Worm (Caenorhabditis elegans) whole organism, late embryonic: ENCODE measurements around the gene C15F1.8.

Source experiments
- ama-1 ChIP-seq: fragments of 150-350 bp; optimal IDR thresholded peaks from 2 replicates; lab custom pipeline; 2014
- ceh-18 ChIP-seq: sonication (generic microtip); optimal IDR thresholded peaks from 2 replicates; lab custom pipeline; 2016; ENCODE audit warnings: missing genetic modification characterization, missing compliant biosample characterization
- ceh-19 ChIP-seq: fragments of 200-800 bp; sonication (Bioruptor generic); optimal IDR thresholded peaks from 2 replicates; lab custom pipeline; 2018; ENCODE audit warnings: mild to moderate bottlenecking, missing genetic modification characterization, missing compliant biosample characterization
- ceh-2 ChIP-seq: sonication (generic microtip); optimal IDR thresholded peaks from 2 replicates; lab custom pipeline; 2016; ENCODE audit warnings: missing genotype, missing genetic modification characterization, missing compliant biosample characterization
- elt-2 ChIP-seq: sonication (generic microtip); optimal IDR thresholded peaks from 2 replicates; lab custom pipeline; 2016; ENCODE audit warnings: missing genetic modification reagents, missing genetic modification characterization, missing compliant biosample characterization
- eyg-1 ChIP-seq: sonication (generic microtip); optimal IDR thresholded peaks from 2 replicates; lab custom pipeline; 2016; ENCODE audit warnings: missing genotype, missing genetic modification characterization, missing compliant biosample characterization
- fkh-10 ChIP-seq: fragments of 150-350 bp; optimal IDR thresholded peaks from 2 replicates; lab custom pipeline; 2014; ENCODE audit warnings: missing biosample characterization, missing genetic modification reagents, missing genetic modification characterization
- nfya-1 ChIP-seq: sonication (generic microtip); optimal IDR thresholded peaks from 2 replicates; lab custom pipeline; 2017; ENCODE audit warnings: missing genetic modification characterization, mild to moderate bottlenecking, missing compliant biosample characterization, antibody characterized with exemption, moderate library complexity
- nhr-11 ChIP-seq: fragments of 150-350 bp; optimal IDR thresholded peaks from 2 replicates; lab custom pipeline; 2014; ENCODE audit warnings: missing biosample characterization, missing genetic modification characterization
- pha-4 ChIP-seq: fragments of 150-350 bp; optimal IDR thresholded peaks from 2 replicates; lab custom pipeline; 2018; ENCODE audit warnings: missing biosample characterization, missing genetic modification reagents, missing genetic modification characterization
- pqm-1 ChIP-seq: sonication (generic microtip); optimal IDR thresholded peaks from 2 replicates; lab custom pipeline; 2016; ENCODE audit warnings: missing genetic modification characterization, missing compliant biosample characterization
- syd-9 ChIP-seq: sonication (generic microtip); optimal IDR thresholded peaks from 2 replicates; lab custom pipeline; 2016; ENCODE audit warnings: mild to moderate bottlenecking, missing genetic modification characterization, moderate library complexity, missing compliant biosample characterization

DNA sequence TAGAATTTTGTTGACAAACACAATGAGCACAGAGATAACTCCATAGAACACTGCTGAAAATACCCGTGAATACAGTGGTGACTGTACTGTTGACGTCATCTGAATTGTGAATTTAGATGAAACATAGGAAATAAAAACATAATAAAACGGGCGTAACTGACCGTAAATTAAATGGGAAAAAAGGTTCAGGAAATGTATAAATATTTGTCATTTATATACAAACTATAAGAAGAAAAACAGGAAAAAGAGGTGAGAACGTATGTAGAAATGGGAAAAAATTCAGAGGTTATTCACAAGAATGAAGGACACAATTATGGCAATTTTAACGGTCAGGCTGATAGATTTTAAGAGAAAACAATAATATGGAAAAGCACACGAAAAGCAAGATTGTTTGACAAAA is 35.0 kb upstream of the C15F1.8 start, which contains the start of gene sqv-7:
- TF ChIP-seq pqm-1 (tag; lab: Kevin White, UChicago) (no peak), ceh-19 (no peak), pha-4 (tag; lab: Kevin White, UChicago) (no peak), nfya-1 (tag; lab: Kevin White, UChicago) (no peak), syd-9 (no peak), eyg-1 (tag; lab: Kevin White, UChicago) (no peak), elt-2 (tag; lab: Kevin White, UChicago) (no peak), ama-1 (lab: Kevin White, UChicago) (no peak), fkh-10 (GFP tag; lab: Kevin White, UChicago) (no peak), ceh-2 (tag; lab: Kevin White, UChicago) (no peak), ceh-18 (tag; lab: Kevin White, UChicago) (no peak), nhr-11 (tag; lab: Kevin White, UChicago) (no peak)
